Worm (Caenorhabditis elegans) whole organism, young adult: Measurements from ENCODE around the gene mab-10.
A peak's percentile ranks its signal among the peaks of the same experiment; 100 is the strongest.

Source experiments
- B0336.3 ChIP-seq: fragments of 200-800 bp; sonication (Bioruptor generic); IDR thresholded peaks from 2 replicates; pipeline ENCODE4 v1.3.6; 2022; ENCODE audit warnings: missing genetic modification characterization, missing compliant biosample characterization
- D2030.7 ChIP-seq: fragments of 200-800 bp; sonication (Bioruptor generic); IDR thresholded peaks from 2 replicates; pipeline ENCODE4 v1.3.6; 2022; ENCODE audit warnings: missing genetic modification reagents, missing genetic modification characterization, missing compliant biosample characterization
- F22D6.2 ChIP-seq: sonication (generic microtip); optimal IDR thresholded peaks from 2 replicates; lab custom pipeline; 2016; ENCODE audit warnings: mild to moderate bottlenecking, missing genetic modification characterization, missing compliant biosample characterization
- F33H1.4 ChIP-seq: fragments of 200-800 bp; sonication (Bioruptor generic); IDR thresholded peaks from 2 replicates; pipeline ENCODE4 v1.3.6; 2022; ENCODE audit warnings: missing genetic modification reagents, missing genetic modification characterization, missing compliant biosample characterization
- F39B2.1 ChIP-seq: fragments of 200-800 bp; sonication (Bioruptor generic); IDR thresholded peaks from 2 replicates; pipeline ENCODE4 v1.3.6; 2022; ENCODE audit warnings: missing genetic modification reagents, missing genetic modification characterization, missing compliant biosample characterization
- F49E8.2 ChIP-seq: sonication (generic microtip); optimal IDR thresholded peaks from 3 replicates; lab custom pipeline; 2017; ENCODE audit warnings: missing genetic modification characterization, mild to moderate bottlenecking, missing compliant biosample characterization, antibody characterized with exemption, moderate library complexity; ENCODE audit not compliant: insufficient read depth
- F57C9.4 ChIP-seq: sonication (generic microtip); optimal IDR thresholded peaks from 2 replicates; lab custom pipeline; 2017; ENCODE audit warnings: mild to moderate bottlenecking, missing genetic modification characterization, missing compliant biosample characterization
- K11D2.4 ChIP-seq: fragments of 200-800 bp; sonication (Bioruptor generic); IDR thresholded peaks from 2 replicates; pipeline ENCODE4 v1.3.6; 2022; ENCODE audit warnings: missing genetic modification reagents, missing genetic modification characterization, missing compliant biosample characterization
- Y95B8A.8 ChIP-seq: fragments of 200-800 bp; sonication (Bioruptor generic); IDR thresholded peaks from 2 replicates; pipeline ENCODE4 v1.3.6; 2022; ENCODE audit warnings: missing genetic modification reagents, missing genetic modification characterization, missing compliant biosample characterization
- ama-1 ChIP-seq, 3 experiments: fragments of 150-350 bp in 1 of 3; sonication (generic microtip) in 2 of 3; optimal IDR thresholded peaks; 2 replicates each; lab custom pipeline; 2014 to 2018; ENCODE audit warnings: missing biosample characterization in 2 of 3, missing genetic modification characterization in 2 of 3, missing genetic modification reagents in 2 of 3
- aptf-3 ChIP-seq: fragments of 200-800 bp; sonication (Bioruptor generic); IDR thresholded peaks from 2 replicates; pipeline ENCODE4 v1.3.6; 2022; ENCODE audit warnings: missing genetic modification characterization, missing compliant biosample characterization
- athp-1 ChIP-seq: sonication (generic microtip); optimal IDR thresholded peaks from 2 replicates; lab custom pipeline; 2017; ENCODE audit warnings: mild to moderate bottlenecking, missing genetic modification characterization, missing compliant biosample characterization
- ceh-27 ChIP-seq: fragments of 200-800 bp; sonication (Bioruptor generic); optimal IDR thresholded peaks from 2 replicates; lab custom pipeline; 2018; ENCODE audit warnings: mild to moderate bottlenecking, missing genetic modification characterization, moderate library complexity, missing compliant biosample characterization
- ceh-58 ChIP-seq: fragments of 200-800 bp; sonication (Bioruptor generic); IDR thresholded peaks from 2 replicates; pipeline ENCODE4 v1.3.6; 2022; ENCODE audit warnings: missing genetic modification characterization, missing compliant biosample characterization
- dpff-1 ChIP-seq: sonication (generic microtip); optimal IDR thresholded peaks from 2 replicates; lab custom pipeline; 2017; ENCODE audit warnings: mild to moderate bottlenecking, missing genetic modification characterization, missing compliant biosample characterization
- egl-18 ChIP-seq: fragments of 200-800 bp; sonication (Bioruptor generic); IDR thresholded peaks from 2 replicates; pipeline ENCODE4 v1.3.6; 2022; ENCODE audit warnings: missing genetic modification reagents, missing genetic modification characterization, missing compliant biosample characterization
- hlh-12 ChIP-seq: sonication (generic microtip); optimal IDR thresholded peaks from 2 replicates; lab custom pipeline; 2016; ENCODE audit warnings: missing genetic modification characterization, missing compliant biosample characterization
- hmg-1.2 ChIP-seq: fragments of 200-800 bp; sonication (Bioruptor generic); IDR thresholded peaks from 2 replicates; pipeline ENCODE4 v1.3.6; 2022; ENCODE audit warnings: missing genetic modification reagents, missing genetic modification characterization, missing compliant biosample characterization
- hmg-20 ChIP-seq: fragments of 200-800 bp; sonication (Bioruptor generic); IDR thresholded peaks from 2 replicates; pipeline ENCODE4 v1.3.6; 2022; ENCODE audit warnings: missing genetic modification reagents, missing genetic modification characterization, missing compliant biosample characterization
- let-607 ChIP-seq, 2 experiments: fragments of 200-800 bp in 1 of 2; sonication (Bioruptor generic) in 1 of 2; sonication (generic microtip) in 1 of 2; optimal IDR thresholded peaks; 2 replicates each; lab custom pipeline; 2016 to 2018; ENCODE audit warnings: mild to moderate bottlenecking in 2 of 2, missing compliant biosample characterization in 2 of 2, missing genetic modification characterization in 2 of 2, moderate library complexity in 2 of 2, missing genotype in 1 of 2
- lin-40 ChIP-seq: sonication (generic microtip); optimal IDR thresholded peaks from 2 replicates; lab custom pipeline; 2016; ENCODE audit warnings: missing genetic modification characterization, mild to moderate bottlenecking, missing compliant biosample characterization, missing genotype, missing genetic modification reagents
- lin-54 ChIP-seq: fragments of 200-800 bp; sonication (Bioruptor generic); optimal IDR thresholded peaks from 2 replicates; lab custom pipeline; 2018; ENCODE audit warnings: mild to moderate bottlenecking, missing genetic modification characterization, missing compliant biosample characterization
- madf-10 ChIP-seq: sonication (generic microtip); optimal IDR thresholded peaks from 2 replicates; lab custom pipeline; 2016; ENCODE audit warnings: mild to moderate bottlenecking, missing genetic modification characterization, missing compliant biosample characterization
- mcd-1 ChIP-seq: fragments of 200-800 bp; sonication (Bioruptor generic); IDR thresholded peaks from 2 replicates; pipeline ENCODE4 v1.3.6; 2022; ENCODE audit warnings: missing genetic modification reagents, missing genetic modification characterization, missing compliant biosample characterization
- mes-4 ChIP-seq: sonication (generic microtip); optimal IDR thresholded peaks from 2 replicates; lab custom pipeline; 2016; ENCODE audit warnings: missing genotype, missing genetic modification characterization, missing compliant biosample characterization
- nhr-90 ChIP-seq: sonication (generic microtip); optimal IDR thresholded peaks from 2 replicates; lab custom pipeline; 2016; ENCODE audit warnings: missing genotype, mild to moderate bottlenecking, missing genetic modification characterization, missing compliant biosample characterization
- pbrm-1 ChIP-seq: fragments of 200-800 bp; sonication (Bioruptor generic); IDR thresholded peaks from 2 replicates; pipeline ENCODE4 v1.3.6; 2022; ENCODE audit warnings: missing genetic modification reagents, missing genetic modification characterization, missing compliant biosample characterization
- repo-1 ChIP-seq: sonication (generic microtip); optimal IDR thresholded peaks from 2 replicates; lab custom pipeline; 2017; ENCODE audit warnings: mild to moderate bottlenecking, missing genetic modification characterization, missing compliant biosample characterization
- rpc-1 ChIP-seq, 2 experiments: fragments of 150-350 bp in 1 of 2; sonication (generic microtip) in 1 of 2; optimal IDR thresholded peaks; 2 replicates each; lab custom pipeline; 2014 to 2018; ENCODE audit warnings: missing biosample characterization in 1 of 2, missing genetic modification characterization in 1 of 2, missing genetic modification reagents in 1 of 2, missing genotype in 1 of 2
- snpc-3.4 ChIP-seq: sonication (generic microtip); optimal IDR thresholded peaks from 2 replicates; lab custom pipeline; 2017; ENCODE audit warnings: missing genetic modification characterization, mild to moderate bottlenecking, missing compliant biosample characterization, antibody characterized with exemption, moderate library complexity, missing genotype, missing genetic modification reagents
- snpc-4 ChIP-seq, 5 experiments: fragments of 150-350 bp in 1 of 5; sonication (generic microtip) in 4 of 5; optimal IDR thresholded peaks; 2 replicates each; lab custom pipeline; 2014 to 2018; ENCODE audit warnings: missing genetic modification characterization in 5 of 5, missing biosample characterization in 3 of 5, antibody characterized with exemption in 2 of 5, mild to moderate bottlenecking in 2 of 5, missing compliant biosample characterization in 2 of 5, missing genotype in 2 of 5, moderate library complexity in 2 of 5, missing genetic modification reagents in 1 of 5
- somi-1 ChIP-seq: fragments of 200-800 bp; sonication (Bioruptor generic); optimal IDR thresholded peaks from 2 replicates; lab custom pipeline; 2018; ENCODE audit warnings: mild to moderate bottlenecking, missing genetic modification characterization, missing compliant biosample characterization
- zim-3 ChIP-seq: sonication (generic microtip); optimal IDR thresholded peaks from 2 replicates; lab custom pipeline; 2017; ENCODE audit warnings: mild to moderate bottlenecking, missing genetic modification characterization, moderate library complexity, missing compliant biosample characterization
- ztf-18 ChIP-seq: sonication (generic microtip); optimal IDR thresholded peaks from 2 replicates; lab custom pipeline; 2016; ENCODE audit warnings: missing genotype, mild to moderate bottlenecking, missing genetic modification characterization, missing compliant biosample characterization
- ztf-6 ChIP-seq: fragments of 200-800 bp; sonication (Bioruptor generic); IDR thresholded peaks from 2 replicates; pipeline ENCODE4 v1.3.6; 2022; ENCODE audit warnings: missing genetic modification reagents, missing genetic modification characterization, missing compliant biosample characterization

The mab-10 gene

DNA sequence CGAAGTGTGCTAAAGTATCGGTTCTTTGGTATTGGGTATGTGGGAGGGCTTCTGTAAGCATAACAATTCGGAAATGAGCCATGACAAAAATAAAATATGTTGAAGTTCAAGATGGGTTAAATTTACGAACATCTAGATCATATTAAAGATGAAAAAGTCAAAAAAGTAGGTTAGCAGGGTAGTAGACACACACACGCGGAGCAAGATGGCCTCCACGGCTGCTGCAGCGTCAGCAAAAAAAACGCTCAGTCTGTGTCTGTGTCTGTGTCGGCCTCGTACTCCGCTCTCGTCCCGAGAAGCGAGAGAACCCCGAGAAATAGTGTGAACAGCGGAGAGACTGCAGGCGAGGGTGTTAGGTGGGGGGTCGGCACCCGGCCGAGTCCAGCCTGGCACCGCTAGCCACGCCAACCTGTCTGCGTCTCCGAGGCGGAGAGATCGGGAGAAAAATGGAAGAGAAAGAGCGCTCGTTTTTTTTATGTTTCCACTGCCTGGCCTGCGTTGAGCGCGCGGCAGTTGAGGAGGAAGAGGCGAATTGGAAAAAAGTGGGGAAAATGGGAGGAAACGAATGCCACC lies 25.3 kb upstream of the mab-10 start, which contains the start of gene myrf-1 (continued):
- TF ChIP-seq lin-40 (tag; lab: Kevin White, UChicago) (peak; percentile 73), aptf-3 (GFP tag; lab: Robert Waterston, UW) (no peak), pbrm-1 (peak; percentile 69; the same call in 1 of the 2 replicates), snpc-3.4 (tag; lab: Kevin White, UChicago) (no peak), repo-1 (tag; lab: Kevin White, UChicago) (peak; percentile 47), F22D6.2 (no peak), mes-4 (tag; lab: Kevin White, UChicago) (no peak), ama-1 (optimal IDR thresholded peaks at IDR 0.05; lab: Kevin White, UChicago) (no peak), ama-1 (GFP tag; optimal IDR thresholded peaks at IDR 0.05; lab: Kevin White, UChicago) (no peak), hmg-20 (peak; percentile 40), mcd-1 (GFP tag; lab: Robert Waterston, UW) (peak; percentile 81), ceh-58 (GFP tag; lab: Robert Waterston, UW) (no peak), snpc-4 (GFP tag; optimal IDR thresholded peaks at IDR 0.05; lab: Kevin White, UChicago) (no peak), snpc-4 (tag; optimal IDR thresholded peaks at IDR 0.05; lab: Kevin White, UChicago) (peak in 1 of 4 experiments; percentile 35), ztf-18 (tag; lab: Kevin White, UChicago) (peak; percentile 57), D2030.7 (GFP tag; lab: Robert Waterston, UW) (no peak), ceh-27 (GFP tag; lab: Kevin White, UChicago) (peak; percentile 74), K11D2.4 (GFP tag; lab: Robert Waterston, UW) (peak; percentile 65; the same call in 1 of the 2 replicates)

DNA sequence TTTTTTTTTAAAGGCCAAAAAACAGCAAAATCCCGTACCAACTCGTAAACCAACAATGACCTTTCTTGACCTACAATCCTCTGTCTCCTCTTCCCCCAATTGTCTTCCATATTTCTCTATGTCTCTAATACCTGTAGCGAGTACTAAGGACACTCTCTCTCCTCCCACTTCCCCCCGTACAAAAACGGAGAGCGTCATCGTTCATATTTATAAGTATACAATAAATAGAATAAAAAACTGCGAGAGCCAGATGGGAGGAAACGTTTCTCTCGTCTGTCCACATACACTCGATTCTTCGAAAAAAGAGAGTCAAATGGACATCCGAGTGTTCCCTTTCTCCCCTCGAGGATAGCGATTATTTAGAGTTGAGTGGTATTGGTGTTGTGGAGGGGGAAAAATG lies 23.2 kb upstream of the mab-10 start:
- TF ChIP-seq hmg-1.2 (GFP tag; lab: Robert Waterston, UW) (peak; percentile 17; the same call in 1 of the 2 replicates), B0336.3 (no peak)

DNA sequence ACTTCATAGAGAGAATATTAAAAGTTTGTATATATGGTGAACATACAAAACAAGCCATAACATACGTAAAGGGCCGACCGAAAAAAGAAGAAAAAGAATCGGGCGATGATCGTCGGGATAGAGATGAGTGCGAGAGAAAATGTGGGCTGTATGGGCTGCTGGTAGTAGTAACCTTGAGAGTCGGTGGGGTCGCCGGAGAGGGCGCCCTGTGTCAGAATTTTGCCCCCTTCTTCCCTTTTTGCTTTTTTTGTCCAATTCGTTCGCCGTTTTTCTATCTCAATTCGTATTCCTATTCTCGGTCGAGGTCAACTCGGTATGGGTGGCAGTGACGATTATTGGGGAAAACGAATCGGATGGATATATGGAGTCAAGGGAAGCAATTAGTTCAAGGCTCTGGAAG lies 21.9 kb upstream of the mab-10 start:
- TF ChIP-seq zim-3 (tag; lab: Kevin White, UChicago) (no peak), F49E8.2 (tag; lab: Kevin White, UChicago) (no peak), nhr-90 (tag; lab: Kevin White, UChicago) (no peak), lin-54 (no peak), rpc-1 (optimal IDR thresholded peaks at IDR 0.05; lab: Kevin White, UChicago) (no peak), rpc-1 (tag; optimal IDR thresholded peaks at IDR 0.05; lab: Kevin White, UChicago) (no peak), athp-1 (tag; lab: Kevin White, UChicago) (no peak), dpff-1 (tag; lab: Kevin White, UChicago) (no peak), ztf-6 (no peak), Y95B8A.8 (GFP tag; lab: Robert Waterston, UW) (no peak), madf-10 (tag; lab: Kevin White, UChicago) (no peak), hlh-12 (tag; lab: Kevin White, UChicago) (no peak), egl-18 (GFP tag; lab: Robert Waterston, UW) (no peak), somi-1 (GFP tag; lab: Kevin White, UChicago) (no peak), F57C9.4 (tag; lab: Kevin White, UChicago) (no peak), lin-40 (tag; lab: Kevin White, UChicago) (no peak), ceh-27 (GFP tag; lab: Kevin White, UChicago) (no peak), D2030.7 (GFP tag; lab: Robert Waterston, UW) (no peak), let-607 (tag; optimal IDR thresholded peaks at IDR 0.05; lab: Kevin White, UChicago) (no peak), F39B2.1 (no peak), F33H1.4 (GFP tag; lab: Robert Waterston, UW) (no peak)
- TF ChIP-seq, all 124 proteins: peak for 0
